Worm (Caenorhabditis elegans) whole organism, L4/young adult: ENCODE results near the gene C08F1.12.

Experiments
- W03F9.2 ChIP-seq: fragments of 150-350 bp; optimal IDR thresholded peaks from 2 replicates; lab custom pipeline; 2014; ENCODE audit warnings: missing biosample characterization, missing genetic modification characterization
- dao-5 ChIP-seq: sonication (generic microtip); optimal IDR thresholded peaks from 2 replicates; lab custom pipeline; 2016; ENCODE audit warnings: missing genotype, missing genetic modification characterization, moderate library complexity, missing compliant biosample characterization
- him-1 ChIP-seq: sonication (generic microtip); optimal IDR thresholded peaks from 2 replicates; lab custom pipeline; 2016; ENCODE audit warnings: missing genotype, missing genetic modification reagents, missing genetic modification characterization, missing compliant biosample characterization

- no peak for TF ChIP-seq dao-5 (tag; lab: Kevin White, UChicago)
- TF ChIP-seq him-1 = no peak
- TF ChIP-seq W03F9.2 = no peak
Observed at ce11 chrII:1830182-1830682, 24.0 kb upstream of the C08F1.12 start, which contains the start of gene math-40.
